Worm (Caenorhabditis elegans) whole organism, L2 larva: ENCODE data around the gene bcmo-1.

Experiments
- C34F6.9 ChIP-seq: fragments of 150-350 bp; optimal IDR thresholded peaks from 2 replicates; lab custom pipeline; 2014; ENCODE audit warnings: missing biosample characterization, missing genetic modification characterization
- F13H6.1 ChIP-seq: sonication (generic microtip); optimal IDR thresholded peaks from 2 replicates; lab custom pipeline; 2016; ENCODE audit warnings: missing genetic modification characterization, missing compliant biosample characterization
- R02D3.7 ChIP-seq: fragments of 150-350 bp; optimal IDR thresholded peaks from 2 replicates; lab custom pipeline; 2014; ENCODE audit warnings: missing biosample characterization, missing genetic modification characterization
- Y55F3AM.14 ChIP-seq: fragments of 200-800 bp; sonication (Bioruptor generic); optimal IDR thresholded peaks from 2 replicates; lab custom pipeline; 2018; ENCODE audit warnings: mild to moderate bottlenecking, missing genetic modification characterization, missing compliant biosample characterization
- ZK546.5 ChIP-seq: sonication (generic microtip); optimal IDR thresholded peaks from 2 replicates; lab custom pipeline; 2017; ENCODE audit warnings: missing biosample characterization, missing genetic modification characterization
- aly-2 ChIP-seq: fragments of 150-350 bp; optimal IDR thresholded peaks from 2 replicates; lab custom pipeline; 2014; ENCODE audit warnings: missing biosample characterization, missing genetic modification characterization
- ama-1 ChIP-seq: fragments of 150-350 bp; optimal IDR thresholded peaks from 2 replicates; lab custom pipeline; 2018; ENCODE audit warnings: inconsistent platforms
- blmp-1 ChIP-seq: sonication (generic microtip); optimal IDR thresholded peaks from 2 replicates; lab custom pipeline; 2017; ENCODE audit warnings: missing genetic modification characterization, mild to moderate bottlenecking, missing compliant biosample characterization, antibody characterized with exemption, moderate library complexity; ENCODE audit not compliant: insufficient read depth
- ceh-16 ChIP-seq: fragments of 150-350 bp; optimal IDR thresholded peaks from 2 replicates; lab custom pipeline; 2014; ENCODE audit warnings: missing biosample characterization, missing genetic modification characterization
- ceh-82 ChIP-seq: fragments of 150-350 bp; optimal IDR thresholded peaks from 2 replicates; lab custom pipeline; 2014; ENCODE audit warnings: missing biosample characterization, missing genetic modification characterization
- crh-2 ChIP-seq: sonication (generic microtip); optimal IDR thresholded peaks from 2 replicates; lab custom pipeline; 2017; ENCODE audit warnings: missing biosample characterization, missing genetic modification characterization
- dmd-4 ChIP-seq: sonication (generic microtip); optimal IDR thresholded peaks from 2 replicates; lab custom pipeline; 2017; ENCODE audit warnings: missing biosample characterization, missing genetic modification characterization
- egl-27 ChIP-seq: sonication (generic microtip); optimal IDR thresholded peaks from 3 replicates; lab custom pipeline; 2017; ENCODE audit warnings: missing biosample characterization, missing genetic modification reagents, missing genetic modification characterization
- elt-1 ChIP-seq: fragments of 150-350 bp; optimal IDR thresholded peaks from 2 replicates; lab custom pipeline; 2014; ENCODE audit warnings: missing biosample characterization, missing genetic modification characterization
- elt-3 ChIP-seq: sonication (generic microtip); optimal IDR thresholded peaks from 2 replicates; lab custom pipeline; 2017; ENCODE audit warnings: missing biosample characterization, missing genetic modification characterization
- fos-1 ChIP-seq: fragments of 150-350 bp; optimal IDR thresholded peaks from 2 replicates; lab custom pipeline; 2014; ENCODE audit warnings: missing biosample characterization, missing genetic modification characterization
- gmeb-1 ChIP-seq: fragments of 150-350 bp; optimal IDR thresholded peaks from 2 replicates; lab custom pipeline; 2014; ENCODE audit warnings: missing biosample characterization, missing genetic modification characterization
- lin-11 ChIP-seq: fragments of 150-350 bp; sonication (generic microtip); optimal IDR thresholded peaks from 2 replicates; lab custom pipeline; 2014; ENCODE audit warnings: missing biosample characterization, missing genetic modification characterization, inconsistent platforms, mixed read lengths
- lin-13 ChIP-seq: fragments of 150-350 bp; optimal IDR thresholded peaks from 2 replicates; lab custom pipeline; 2014; ENCODE audit warnings: missing biosample characterization, missing genetic modification reagents, missing genetic modification characterization
- lin-39 ChIP-seq: fragments of 150-350 bp; optimal IDR thresholded peaks from 2 replicates; lab custom pipeline; 2014; ENCODE audit warnings: missing biosample characterization, missing genetic modification reagents, missing genetic modification characterization
- lsy-2 ChIP-seq, 2 experiments: fragments of 150-350 bp in 1 of 2; sonication (generic microtip) in 1 of 2; optimal IDR thresholded peaks; 2 replicates each; lab custom pipeline; 2014 to 2017; ENCODE audit warnings: missing biosample characterization in 2 of 2, missing genetic modification characterization in 2 of 2
- mab-5 ChIP-seq: fragments of 150-350 bp; optimal IDR thresholded peaks from 2 replicates; lab custom pipeline; 2014; ENCODE audit warnings: missing biosample characterization, missing genetic modification characterization
- mbf-1 ChIP-seq: sonication (generic microtip); optimal IDR thresholded peaks from 2 replicates; lab custom pipeline; 2017; ENCODE audit warnings: missing biosample characterization, missing genetic modification characterization
- mdl-1 ChIP-seq, 2 experiments: fragments of 150-350 bp in 1 of 2; sonication (generic microtip) in 1 of 2; optimal IDR thresholded peaks; 2 replicates each; lab custom pipeline; 2017; ENCODE audit warnings: missing biosample characterization in 2 of 2, missing genetic modification characterization in 2 of 2
- nhr-10 ChIP-seq: sonication (generic microtip); optimal IDR thresholded peaks from 2 replicates; lab custom pipeline; 2017; ENCODE audit warnings: missing biosample characterization, missing genetic modification characterization
- nhr-11 ChIP-seq: fragments of 150-350 bp; optimal IDR thresholded peaks from 2 replicates; lab custom pipeline; 2014; ENCODE audit warnings: missing biosample characterization, missing genetic modification characterization
- nhr-12 ChIP-seq: fragments of 150-350 bp; optimal IDR thresholded peaks from 2 replicates; lab custom pipeline; 2014; ENCODE audit warnings: missing biosample characterization, missing genetic modification characterization
- nhr-129 ChIP-seq: fragments of 150-350 bp; optimal IDR thresholded peaks from 2 replicates; lab custom pipeline; 2014; ENCODE audit warnings: missing biosample characterization, missing genetic modification characterization
- nhr-21 ChIP-seq: fragments of 150-350 bp; optimal IDR thresholded peaks from 2 replicates; lab custom pipeline; 2014; ENCODE audit warnings: missing biosample characterization, missing genetic modification characterization
- nhr-23 ChIP-seq: fragments of 150-350 bp; optimal IDR thresholded peaks from 2 replicates; lab custom pipeline; 2014; ENCODE audit warnings: missing biosample characterization, missing genetic modification reagents, missing genetic modification characterization
- nhr-237 ChIP-seq: fragments of 150-350 bp; optimal IDR thresholded peaks from 2 replicates; lab custom pipeline; 2014; ENCODE audit warnings: missing biosample characterization, missing genetic modification characterization
- nhr-25 ChIP-seq: fragments of 150-350 bp; sonication (generic microtip); optimal IDR thresholded peaks from 3 replicates; lab custom pipeline; 2014; ENCODE audit warnings: missing biosample characterization, missing genetic modification characterization
- nhr-6 ChIP-seq: fragments of 150-350 bp; optimal IDR thresholded peaks from 2 replicates; lab custom pipeline; 2014; ENCODE audit warnings: missing biosample characterization, missing genetic modification characterization
- nhr-77 ChIP-seq: fragments of 150-350 bp; optimal IDR thresholded peaks from 2 replicates; lab custom pipeline; 2014; ENCODE audit warnings: missing biosample characterization, missing genetic modification characterization
- peb-1 ChIP-seq: fragments of 150-350 bp; optimal IDR thresholded peaks from 2 replicates; lab custom pipeline; 2014; ENCODE audit warnings: missing biosample characterization, missing genetic modification characterization
- sem-4 ChIP-seq: fragments of 150-350 bp; optimal IDR thresholded peaks from 2 replicates; lab custom pipeline; 2014; ENCODE audit warnings: missing biosample characterization, missing genetic modification reagents, missing genetic modification characterization
- skn-1 ChIP-seq: sonication (generic microtip); optimal IDR thresholded peaks from 2 replicates; lab custom pipeline; 2017; ENCODE audit warnings: missing biosample characterization, missing genetic modification characterization
- sma-3 ChIP-seq: sonication (generic microtip); optimal IDR thresholded peaks from 2 replicates; lab custom pipeline; 2016; ENCODE audit warnings: missing genetic modification reagents, missing genetic modification characterization, missing compliant biosample characterization
- sma-9 ChIP-seq, 2 experiments: fragments of 150-350 bp in 1 of 2; sonication (generic microtip) in 1 of 2; optimal IDR thresholded peaks; 2 replicates each; lab custom pipeline; 2014 to 2016; ENCODE audit warnings: missing genetic modification characterization in 2 of 2, mild to moderate bottlenecking in 1 of 2, missing biosample characterization in 1 of 2, missing compliant biosample characterization in 1 of 2, missing genetic modification reagents in 1 of 2, moderate library complexity in 1 of 2
- snpc-4 ChIP-seq: fragments of 150-350 bp; optimal IDR thresholded peaks from 2 replicates; lab custom pipeline; 2014; ENCODE audit warnings: missing biosample characterization, missing genetic modification characterization
- unc-39 ChIP-seq: fragments of 150-350 bp; optimal IDR thresholded peaks from 2 replicates; lab custom pipeline; 2014; ENCODE audit warnings: missing biosample characterization, missing genetic modification characterization
- unc-55 ChIP-seq: fragments of 150-350 bp; sonication (generic microtip); optimal IDR thresholded peaks from 3 replicates; lab custom pipeline; 2014; ENCODE audit warnings: missing biosample characterization, missing genetic modification reagents, missing genetic modification characterization
- unc-62 ChIP-seq: fragments of 150-350 bp; optimal IDR thresholded peaks from 2 replicates; lab custom pipeline; 2014; ENCODE audit warnings: missing biosample characterization, missing genetic modification reagents, missing genetic modification characterization
- zag-1 ChIP-seq: fragments of 150-350 bp; optimal IDR thresholded peaks from 2 replicates; lab custom pipeline; 2014; ENCODE audit warnings: missing biosample characterization, missing genetic modification characterization
- ztf-1 ChIP-seq: fragments of 200-800 bp; sonication (Bioruptor generic); conservative IDR thresholded peaks from 2 replicates; pipeline ENCODE4 v1.3.6; 2022; ENCODE audit warnings: missing genetic modification characterization, missing compliant biosample characterization
- ztf-11 ChIP-seq: sonication (generic microtip); optimal IDR thresholded peaks from 2 replicates; lab custom pipeline; 2017; ENCODE audit warnings: missing biosample characterization, missing genetic modification characterization
- ztf-4 ChIP-seq: fragments of 150-350 bp; optimal IDR thresholded peaks from 2 replicates; lab custom pipeline; 2014; ENCODE audit warnings: missing biosample characterization, missing genetic modification characterization

bcmo-1 gene

DNA sequence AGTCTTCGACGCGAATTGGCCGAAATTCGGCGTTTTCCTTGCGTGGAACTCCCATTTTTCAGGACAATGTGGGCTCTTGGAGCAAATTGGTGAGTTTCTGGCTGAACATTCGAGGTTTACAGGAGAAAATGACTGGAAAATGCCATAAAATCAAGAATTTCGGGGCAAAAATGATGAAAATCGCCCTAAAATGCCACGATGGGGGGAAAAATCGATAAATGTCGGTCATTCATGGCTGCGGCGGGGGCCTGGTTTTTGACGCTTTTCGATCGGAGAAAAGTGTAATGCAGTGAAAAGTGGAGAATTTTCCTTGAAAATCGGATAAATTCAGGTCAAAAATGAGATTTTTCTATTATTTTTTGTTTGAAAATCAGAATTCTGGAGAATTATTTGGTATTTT, 25.3 kb upstream of the bcmo-1 start, which contains the start of the genes Y46G5A.18 and Y46G5A.47:
TSS of gene Y46G5A.18 (minus strand) at position 101 of the 400 bp plus-strand sequence.
TSS of gene Y46G5A.47 (minus strand) at position 146 of the 400 bp plus-strand sequence.
- TF ChIP-seq ztf-11 (tag; lab: Kevin White, UChicago) (no peak), nhr-25 (tag; lab: Kevin White, UChicago) (no peak), elt-3 (tag; lab: Kevin White, UChicago) (no peak), nhr-11 (tag; lab: Kevin White, UChicago) (no peak), peb-1 (tag; lab: Kevin White, UChicago) (no peak), ztf-1 (GFP tag; lab: Robert Waterston, UW) (no peak), crh-2 (tag; lab: Kevin White, UChicago) (no peak), lin-39 (tag; lab: Kevin White, UChicago) (no peak), elt-1 (no peak), ceh-82 (no peak), blmp-1 (tag; lab: Kevin White, UChicago) (no peak), zag-1 (tag; lab: Kevin White, UChicago) (no peak), ama-1 (lab: Kevin White, UChicago) (no peak), fos-1 (tag; lab: Kevin White, UChicago) (no peak), unc-39 (tag; lab: Kevin White, UChicago) (no peak), mab-5 (tag; lab: Kevin White, UChicago) (no peak), ceh-16 (tag; lab: Kevin White, UChicago) (no peak), sma-9 (GFP tag; optimal IDR thresholded peaks at IDR 0.05; lab: Kevin White, UChicago) (no peak), sma-9 (tag; optimal IDR thresholded peaks at IDR 0.05; lab: Kevin White, UChicago) (no peak)

DNA sequence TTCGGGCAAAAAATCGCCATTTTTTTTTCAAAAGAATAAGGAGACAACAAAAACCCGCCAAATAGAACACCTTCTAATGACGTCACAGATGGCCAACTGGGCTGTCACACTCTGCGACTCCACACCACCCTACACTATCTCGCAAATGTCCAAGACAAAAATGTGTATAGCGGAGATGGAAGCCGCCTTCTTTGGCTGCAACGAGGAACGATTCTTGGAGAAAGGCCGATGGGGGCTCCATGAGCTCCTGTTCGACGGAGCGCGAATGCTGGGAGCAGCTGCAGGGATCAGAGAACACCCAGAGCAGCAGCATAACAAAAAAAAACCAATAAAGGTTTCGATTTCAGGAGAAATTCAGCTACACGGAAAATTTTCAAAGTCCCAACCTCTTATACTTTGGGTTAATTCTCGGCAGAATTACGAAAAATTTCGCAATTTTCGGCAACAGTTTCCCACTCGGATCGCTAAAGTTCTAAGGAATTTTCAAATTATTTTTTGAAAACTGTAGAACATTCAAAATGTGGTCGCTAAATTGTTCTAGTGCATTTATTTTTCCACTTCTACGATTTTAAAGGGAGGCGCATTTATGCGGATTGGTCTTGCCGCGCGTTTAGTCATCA, 24.6 kb upstream of the bcmo-1 start:
- TF ChIP-seq crh-2 (tag; lab: Kevin White, UChicago) (peak; percentile 13), nhr-237 (tag; lab: Kevin White, UChicago) (no peak), snpc-4 (no peak), fos-1 (tag; lab: Kevin White, UChicago) (peak; percentile 11), unc-55 (peak; percentile 76), gmeb-1 (no peak), peb-1 (tag; lab: Kevin White, UChicago) (no peak), R02D3.7 (tag; lab: Kevin White, UChicago) (no peak), ztf-1 (GFP tag; lab: Robert Waterston, UW) (no peak), skn-1 (no peak), egl-27 (tag; lab: Kevin White, UChicago) (peak; percentile 9), aly-2 (tag; lab: Kevin White, UChicago) (no peak), nhr-10 (tag; lab: Kevin White, UChicago) (no peak), nhr-21 (tag; lab: Kevin White, UChicago) (no peak), lin-39 (tag; lab: Kevin White, UChicago) (no peak), ama-1 (lab: Kevin White, UChicago) (no peak), elt-1 (no peak), lin-13 (peak; percentile 31), mbf-1 (no peak), nhr-23 (no peak), ceh-82 (no peak), Y55F3AM.14 (no peak), sem-4 (tag; lab: Kevin White, UChicago) (no peak), zag-1 (tag; lab: Kevin White, UChicago) (peak; percentile 2), unc-39 (tag; lab: Kevin White, UChicago) (no peak), ZK546.5 (no peak), nhr-129 (tag; lab: Kevin White, UChicago) (peak; percentile 54), sma-3 (GFP tag; lab: Kevin White, UChicago) (no peak), dmd-4 (no peak), ztf-4 (tag; lab: Kevin White, UChicago) (no peak), nhr-6 (no peak), blmp-1 (tag; lab: Kevin White, UChicago) (no peak), nhr-25 (tag; lab: Kevin White, UChicago) (no peak), mdl-1 (tag; optimal IDR thresholded peaks at IDR 0.05; lab: Kevin White, UChicago) (no peak), elt-3 (tag; lab: Kevin White, UChicago) (no peak), F13H6.1 (tag; lab: Kevin White, UChicago) (peak; percentile 35), ceh-16 (tag; lab: Kevin White, UChicago) (no peak), lsy-2 (tag; optimal IDR thresholded peaks at IDR 0.05; lab: Kevin White, UChicago) (peak; percentile 23 to 60), sma-9 (GFP tag; optimal IDR thresholded peaks at IDR 0.05; lab: Kevin White, UChicago) (no peak), sma-9 (tag; optimal IDR thresholded peaks at IDR 0.05; lab: Kevin White, UChicago) (no peak), nhr-11 (tag; lab: Kevin White, UChicago) (no peak), lin-11 (peak; percentile 45), ztf-11 (tag; lab: Kevin White, UChicago) (no peak), nhr-12 (tag; lab: Kevin White, UChicago) (no peak), C34F6.9 (tag; lab: Kevin White, UChicago) (peak; percentile 58), nhr-77 (tag; lab: Kevin White, UChicago) (no peak), unc-62 (GFP tag; lab: Kevin White, UChicago) (no peak)
